Fruit fly (Drosophila melanogaster): ENCODE measurements around the gene Dhfr.
A peak's percentile ranks its signal among the peaks of the same experiment; 100 is the strongest.

The Dhfr gene

DNA sequence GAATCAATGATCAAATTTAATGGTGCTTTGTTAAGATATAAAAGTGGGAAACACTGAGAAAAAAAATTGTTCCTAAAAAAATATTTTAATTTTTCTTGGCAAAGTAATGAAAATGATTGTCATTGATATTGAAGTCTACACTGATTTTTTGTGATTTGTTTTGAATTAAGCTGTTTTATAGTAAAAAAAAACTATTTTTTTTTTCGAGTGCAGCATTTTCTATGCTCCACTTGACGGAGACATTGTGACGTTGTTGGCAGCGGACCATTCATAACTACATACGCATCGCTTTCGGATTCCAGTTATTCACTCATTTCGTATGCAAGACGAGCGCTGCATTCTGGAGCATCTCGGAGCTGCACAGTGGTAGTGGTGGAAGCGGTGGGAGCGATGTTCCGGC lies 43.2 kb downstream of the Dhfr start (continued):
- TF ChIP-seq Mrtf (GFP tag; IDR thresholded peaks at IDR 0.05) (peak; percentile 55; the same call in 2 of the 3 replicates), unpg (GFP tag; optimal IDR thresholded peaks at IDR 0.05) (peak; percentile 84), CrebB (tag; optimal IDR thresholded peaks at IDR 0.05) (no peak), Dref (GFP tag; IDR thresholded peaks at IDR 0.05) (no peak), Fer1 (GFP tag; optimal IDR thresholded peaks at IDR 0.05) (peak; percentile 1), Atf6 (GFP tag; IDR thresholded peaks at IDR 0.05) (no peak), CG2129 (GFP tag; IDR thresholded peaks at IDR 0.05; ENCODE audit: partially characterized antibody) (no peak), CG9876 (GFP tag; optimal IDR thresholded peaks at IDR 0.05) (no peak), Sox100B (GFP tag; optimal IDR thresholded peaks at IDR 0.05) (peak; percentile 84), Lhr (GFP tag; optimal IDR thresholded peaks at IDR 0.05) (no peak), ara (GFP tag; IDR thresholded peaks at IDR 0.05) (peak; percentile 91), CG1647 (GFP tag; optimal IDR thresholded peaks at IDR 0.05) (peak; percentile 7), dmrt99B (tag; optimal IDR thresholded peaks at IDR 0.05) (peak; percentile 90), ato (GFP tag; IDR thresholded peaks at IDR 0.05; ENCODE audit: partially characterized antibody) (no peak), zfh1 (GFP tag; IDR thresholded peaks at IDR 0.05) (peak; percentile 87), Ada2b (GFP tag; IDR thresholded peaks at IDR 0.05) (peak; percentile 62; the same call in 1 of the 2 replicates), grau (tag; optimal IDR thresholded peaks at IDR 0.05) (peak; percentile 41), Opbp (GFP tag; IDR thresholded peaks at IDR 0.05; ENCODE audit: partially characterized antibody) (no peak), MTF-1 (GFP tag; optimal IDR thresholded peaks at IDR 0.05; ENCODE audit: borderline replicate concordance) (peak; percentile 78), Nf-YA (GFP tag; IDR thresholded peaks at IDR 0.05) (0 out of 2 replicates have a peak, but pooled peaks have one; percentile 26), ci (GFP tag; IDR thresholded peaks at IDR 0.05) (peak; percentile 91), wdn (GFP tag; IDR thresholded peaks at IDR 0.05) (no peak), Sox102F (GFP tag; optimal IDR thresholded peaks at IDR 0.05) (peak; percentile 86), Fer3 (tag; optimal IDR thresholded peaks at IDR 0.05) (peak; percentile 70), Nf-YB (GFP tag; optimal IDR thresholded peaks at IDR 0.05) (no peak), cwo (GFP tag; optimal IDR thresholded peaks at IDR 0.05) (peak; percentile 17), ham (GFP tag; IDR thresholded peaks at IDR 0.05) (no peak), eyg (GFP tag; optimal IDR thresholded peaks at IDR 0.05) (peak; percentile 21), CG30431 (GFP tag; optimal IDR thresholded peaks at IDR 0.05) (no peak), CG6689 (GFP tag; IDR thresholded peaks at IDR 0.05) (peak; percentile 82), CG18011 (GFP tag; optimal IDR thresholded peaks at IDR 0.05) (no peak), CG16813 (GFP tag; IDR thresholded peaks at IDR 0.05; ENCODE audit: partially characterized antibody) (no peak), ind (GFP tag; optimal IDR thresholded peaks at IDR 0.05) (peak; percentile 27), odd (GFP tag; optimal IDR thresholded peaks at IDR 0.05) (no peak), Hr3 (GFP tag; optimal IDR thresholded peaks at IDR 0.05) (peak; percentile 31), Dek (tag; optimal IDR thresholded peaks at IDR 0.05) (peak; percentile 12), CG14441 (GFP tag; IDR thresholded peaks at IDR 0.05) (peak; percentile 54; the same call in 1 of the 2 replicates), CG10366 (GFP tag; IDR thresholded peaks at IDR 0.05) (peak; percentile 62), CG10654 (GFP tag; optimal IDR thresholded peaks at IDR 0.05) (peak; percentile 61), slp2 (GFP tag; optimal IDR thresholded peaks at IDR 0.05) (no peak), sim (GFP tag; IDR thresholded peaks at IDR 0.05) (peak; percentile 81), CG31224 (GFP tag; IDR thresholded peaks at IDR 0.05) (no peak), sob (GFP tag; IDR thresholded peaks at IDR 0.05) (peak; percentile 54; the same call in 1 of the 2 replicates), Side (GFP tag; optimal IDR thresholded peaks at IDR 0.05) (peak; percentile 56), CG10565 (GFP tag; optimal IDR thresholded peaks at IDR 0.05) (no peak), aop (GFP tag; IDR thresholded peaks at IDR 0.05) (peak; percentile 44; the same call in 1 of the 2 replicates), CG7271 (tag; optimal IDR thresholded peaks at IDR 0.05) (no peak), btn (GFP tag; optimal IDR thresholded peaks at IDR 0.05) (peak; percentile 48), Rx (GFP tag; IDR thresholded peaks at IDR 0.05) (peak; percentile 58), CG5245 (GFP tag; optimal IDR thresholded peaks at IDR 0.05) (peak; percentile 87), CG15696 (tag; optimal IDR thresholded peaks at IDR 0.05) (peak; percentile 49)
